Fruit fly (Drosophila melanogaster) whole organism, embryonic: ENCODE results near the gene BtbVII.

Experiments used
- ATbp ChIP-seq: fragments of 200-800 bp; sonication (Bioruptor generic); optimal IDR thresholded peaks from 2 replicates; lab custom pipeline; 2017; ENCODE audit warnings: missing biosample characterization, mild to moderate bottlenecking, missing genetic modification characterization, missing genetic modification reagents
- B-H2 ChIP-seq: fragments of 200-800 bp; sonication (Bioruptor generic); optimal IDR thresholded peaks from 2 replicates; lab custom pipeline; 2018; ENCODE audit warnings: missing biosample characterization, mild to moderate bottlenecking, missing genetic modification characterization
- CG10274 ChIP-seq: fragments of 200-800 bp; sonication (Bioruptor generic); optimal IDR thresholded peaks from 3 replicates; lab custom pipeline; 2017; ENCODE audit warnings: missing biosample characterization, mild to moderate bottlenecking, missing genetic modification characterization
- CG10321 ChIP-seq: fragments of 200-800 bp; sonication (Bioruptor generic); IDR thresholded peaks from 2 replicates; pipeline ENCODE4 v1.3.6; 2022; ENCODE audit warnings: missing biosample characterization, missing genetic modification characterization
- CG10979 ChIP-seq: fragments of 200-800 bp; sonication (Bioruptor generic); optimal IDR thresholded peaks from 2 replicates; lab custom pipeline; 2018; ENCODE audit warnings: missing biosample characterization, mild to moderate bottlenecking, missing genetic modification characterization, moderate library complexity
- CG1233 ChIP-seq: fragments of 200-800 bp; sonication (Bioruptor generic); optimal IDR thresholded peaks from 4 replicates; lab custom pipeline; 2018; ENCODE audit warnings: missing biosample characterization, mild to moderate bottlenecking, missing genetic modification characterization
- CG12769 ChIP-seq: fragments of 200-800 bp; sonication (Bioruptor generic); optimal IDR thresholded peaks from 2 replicates; lab custom pipeline; 2019; ENCODE audit warnings: missing biosample characterization, mild to moderate bottlenecking, missing genetic modification characterization, moderate library complexity
- CG1529 ChIP-seq: fragments of 200-800 bp; sonication (Bioruptor generic); optimal IDR thresholded peaks from 3 replicates; lab custom pipeline; 2018; ENCODE audit warnings: missing biosample characterization, missing genetic modification characterization
- CG1603 ChIP-seq: fragments of 200-800 bp; sonication (Bioruptor generic); optimal IDR thresholded peaks from 2 replicates; lab custom pipeline; 2019; ENCODE audit warnings: missing biosample characterization, mild to moderate bottlenecking, missing genetic modification characterization, moderate library complexity
- CG17568 ChIP-seq: fragments of 200-800 bp; sonication (Bioruptor generic); optimal IDR thresholded peaks from 2 replicates; lab custom pipeline; 2018; ENCODE audit warnings: missing biosample characterization, mild to moderate bottlenecking, missing genetic modification characterization, moderate library complexity
- CG18262 ChIP-seq: fragments of 200-800 bp; optimal IDR thresholded peaks from 3 replicates; lab custom pipeline; 2019; ENCODE audit warnings: missing biosample characterization, mild to moderate bottlenecking, missing genetic modification characterization, moderate library complexity
- CG1832 ChIP-seq: fragments of 200-800 bp; sonication (Bioruptor generic); optimal IDR thresholded peaks from 2 replicates; lab custom pipeline; 2017; ENCODE audit warnings: missing biosample characterization, mild to moderate bottlenecking, missing genetic modification characterization, inconsistent platforms
- CG18599 ChIP-seq: fragments of 200-800 bp; sonication (Bioruptor generic); optimal IDR thresholded peaks from 3 replicates; lab custom pipeline; 2017; ENCODE audit warnings: missing biosample characterization, missing genetic modification characterization, mild to moderate bottlenecking, moderate library complexity, missing genetic modification reagents
- CG2120 ChIP-seq: fragments of 200-800 bp; sonication (Bioruptor generic); optimal IDR thresholded peaks from 3 replicates; lab custom pipeline; 2016; ENCODE audit warnings: missing biosample characterization, missing genetic modification characterization
- CG2712 ChIP-seq: fragments of 200-800 bp; optimal IDR thresholded peaks from 3 replicates; lab custom pipeline; 2019; ENCODE audit warnings: missing biosample characterization, mild to moderate bottlenecking, missing genetic modification characterization, moderate library complexity
- CG3995 ChIP-seq: fragments of 200-800 bp; sonication (Bioruptor generic); optimal IDR thresholded peaks from 3 replicates; lab custom pipeline; 2016; ENCODE audit warnings: missing biosample characterization, missing genetic modification characterization
- CG4820 ChIP-seq: fragments of 200-800 bp; sonication (Bioruptor generic); optimal IDR thresholded peaks from 3 replicates; lab custom pipeline; 2016; ENCODE audit warnings: missing biosample characterization, missing genetic modification characterization
- CG7839 ChIP-seq: fragments of 200-800 bp; sonication (Bioruptor generic); optimal IDR thresholded peaks from 3 replicates; lab custom pipeline; 2018; ENCODE audit warnings: missing biosample characterization, mild to moderate bottlenecking, missing genetic modification characterization, moderate library complexity
- CG8478 ChIP-seq: fragments of >200 bp; optimal IDR thresholded peaks from 2 replicates; lab custom pipeline; 2018
- D ChIP-seq, 2 experiments: fragments of 200-800 bp in 1 of 2; fragments of >200 bp in 1 of 2; sonication (Bioruptor generic) in 1 of 2; optimal IDR thresholded peaks; 2 replicates in 1 of 2; 3 replicates in 1 of 2; lab custom pipeline; 2017; ENCODE audit warnings: mild to moderate bottlenecking in 1 of 2, missing biosample characterization in 1 of 2, missing genetic modification characterization in 1 of 2, missing genetic modification reagents in 1 of 2
- D19B ChIP-seq: fragments of 200-800 bp; sonication (Bioruptor generic); optimal IDR thresholded peaks from 2 replicates; lab custom pipeline; 2017; ENCODE audit warnings: missing biosample characterization, mild to moderate bottlenecking, missing genetic modification characterization
- Deaf1 ChIP-seq: fragments of 200-800 bp; optimal IDR thresholded peaks from 3 replicates; lab custom pipeline; 2019; ENCODE audit warnings: missing biosample characterization, mild to moderate bottlenecking, missing genetic modification characterization, moderate library complexity
- Dref ChIP-seq: fragments of 200-800 bp; sonication (Bioruptor generic); IDR thresholded peaks from 2 replicates; pipeline ENCODE4 v1.3.6; 2022; ENCODE audit warnings: missing biosample characterization, missing genetic modification characterization
- ERR ChIP-seq: fragments of 200-800 bp; sonication (Bioruptor generic); optimal IDR thresholded peaks from 2 replicates; lab custom pipeline; 2016; ENCODE audit warnings: missing biosample characterization, missing genetic modification characterization
- Fer2 ChIP-seq: fragments of 200-800 bp; sonication (Bioruptor generic); optimal IDR thresholded peaks from 2 replicates; lab custom pipeline; 2018; ENCODE audit warnings: missing biosample characterization, mild to moderate bottlenecking, missing genetic modification characterization, moderate library complexity
- HLH3B ChIP-seq: fragments of 200-800 bp; sonication (Bioruptor generic); IDR thresholded peaks from 2 replicates; pipeline ENCODE4 v1.3.6; 2022; ENCODE audit warnings: missing biosample characterization, missing genetic modification characterization
- HmgZ ChIP-seq: fragments of 200-800 bp; sonication (Bioruptor generic); optimal IDR thresholded peaks from 2 replicates; lab custom pipeline; 2018; ENCODE audit warnings: missing biosample characterization, mild to moderate bottlenecking, missing genetic modification characterization
- Lpt ChIP-seq: fragments of >200 bp; optimal IDR thresholded peaks from 2 replicates; lab custom pipeline; 2018; ENCODE audit warnings: missing biosample characterization, missing genetic modification characterization
- NK7.1 ChIP-seq: fragments of 200-800 bp; sonication (Bioruptor generic); optimal IDR thresholded peaks from 3 replicates; lab custom pipeline; 2016; ENCODE audit warnings: missing biosample characterization, missing genetic modification characterization
- Oli ChIP-seq: fragments of 200-800 bp; sonication (Bioruptor generic); optimal IDR thresholded peaks from 2 replicates; lab custom pipeline; 2018; ENCODE audit warnings: missing biosample characterization, mild to moderate bottlenecking, missing genetic modification characterization, moderate library complexity
- Pdp1 ChIP-seq, 2 experiments: fragments of 200-800 bp; sonication (Bioruptor generic); optimal IDR thresholded peaks; 3 replicates each; lab custom pipeline; 2016; ENCODE audit warnings: missing biosample characterization in 2 of 2, missing genetic modification characterization in 2 of 2, mild to moderate bottlenecking in 1 of 2, moderate library complexity in 1 of 2
- Side ChIP-seq: fragments of 200-800 bp; sonication (Bioruptor generic); optimal IDR thresholded peaks from 2 replicates; lab custom pipeline; 2016; ENCODE audit warnings: missing biosample characterization, missing genetic modification characterization
- Sox100B ChIP-seq: fragments of 200-800 bp; sonication (Bioruptor generic); optimal IDR thresholded peaks from 3 replicates; lab custom pipeline; 2018; ENCODE audit warnings: missing biosample characterization, mild to moderate bottlenecking, missing genetic modification characterization
- Xrp1 ChIP-seq: fragments of 200-800 bp; sonication (Bioruptor generic); IDR thresholded peaks from 2 replicates; pipeline ENCODE4 v1.3.6; 2022; ENCODE audit warnings: missing biosample characterization, missing genetic modification characterization
- bcd ChIP-seq: fragments of 200-800 bp; sonication (Bioruptor generic); optimal IDR thresholded peaks from 2 replicates; lab custom pipeline; 2017; ENCODE audit warnings: missing biosample characterization, mild to moderate bottlenecking, missing genetic modification characterization
- bsh ChIP-seq, 2 experiments: fragments of 200-800 bp; sonication (Bioruptor generic); optimal IDR thresholded peaks; 2 replicates each; lab custom pipeline; 2017 to 2018; ENCODE audit warnings: mild to moderate bottlenecking in 2 of 2, missing biosample characterization in 2 of 2, missing genetic modification characterization in 2 of 2, moderate library complexity in 1 of 2
- cwo ChIP-seq: fragments of 200-800 bp; sonication (Bioruptor generic); optimal IDR thresholded peaks from 3 replicates; lab custom pipeline; 2017; ENCODE audit warnings: missing biosample characterization, missing genetic modification characterization, mild to moderate bottlenecking, moderate library complexity, missing genetic modification reagents
- da ChIP-seq: fragments of 200-800 bp; sonication (Bioruptor generic); optimal IDR thresholded peaks from 2 replicates; lab custom pipeline; 2016; ENCODE audit warnings: missing biosample characterization, missing genetic modification characterization
- dan ChIP-seq: fragments of 200-800 bp; sonication (Bioruptor generic); IDR thresholded peaks from 2 replicates; pipeline ENCODE4 v1.3.6; 2022; ENCODE audit warnings: missing biosample characterization, missing genetic modification characterization
- dati ChIP-seq: fragments of 200-800 bp; sonication (Bioruptor generic); IDR thresholded peaks from 2 replicates; pipeline ENCODE4 v1.3.6; 2022; ENCODE audit warnings: missing biosample characterization, missing genetic modification characterization
- dimm ChIP-seq: fragments of 200-800 bp; sonication (Bioruptor generic); IDR thresholded peaks from 2 replicates; pipeline ENCODE4 v1.3.6; 2022; ENCODE audit warnings: missing biosample characterization, missing genetic modification characterization
- ems ChIP-seq: fragments of 200-800 bp; sonication (Bioruptor generic); optimal IDR thresholded peaks from 3 replicates; lab custom pipeline; 2016; ENCODE audit warnings: missing biosample characterization, missing genetic modification characterization
- fu2 ChIP-seq: fragments of 200-800 bp; sonication (Bioruptor generic); optimal IDR thresholded peaks from 2 replicates; lab custom pipeline; 2016; ENCODE audit warnings: missing biosample characterization, missing genetic modification characterization
- jing ChIP-seq: fragments of 200-800 bp; sonication (Bioruptor generic); optimal IDR thresholded peaks from 2 replicates; lab custom pipeline; 2018; ENCODE audit warnings: missing biosample characterization, mild to moderate bottlenecking, missing genetic modification characterization
- oc ChIP-seq: fragments of 200-800 bp; sonication (Bioruptor generic); optimal IDR thresholded peaks from 2 replicates; lab custom pipeline; 2018; ENCODE audit warnings: missing biosample characterization, mild to moderate bottlenecking, missing genetic modification characterization, moderate library complexity
- ro ChIP-seq: fragments of 200-800 bp; sonication (Bioruptor generic); IDR thresholded peaks from 2 replicates; pipeline ENCODE4 v1.3.6; 2022; ENCODE audit warnings: missing biosample characterization, missing genetic modification characterization
- sd ChIP-seq: fragments of 200-800 bp; sonication (Bioruptor generic); optimal IDR thresholded peaks from 3 replicates; lab custom pipeline; 2018; ENCODE audit warnings: missing biosample characterization, mild to moderate bottlenecking, missing genetic modification characterization, moderate library complexity
- sens ChIP-seq: fragments of 200-800 bp; sonication (Bioruptor generic); peaks from one replicate; lab custom pipeline; 2016; ENCODE audit warnings: missing biosample characterization, missing genetic modification characterization
- sob ChIP-seq: fragments of 200-800 bp; sonication (Bioruptor generic); IDR thresholded peaks from 2 replicates; pipeline ENCODE4 v1.3.6; 2022; ENCODE audit warnings: missing biosample characterization, missing genetic modification characterization
- tio ChIP-seq: fragments of 200-800 bp; sonication (Bioruptor generic); optimal IDR thresholded peaks from 2 replicates; lab custom pipeline; 2017; ENCODE audit warnings: missing biosample characterization, missing genetic modification characterization, inconsistent platforms
- unc-4 ChIP-seq: fragments of 200-800 bp; sonication (Bioruptor generic); IDR thresholded peaks from 2 replicates; pipeline ENCODE4 v1.3.6; 2022; ENCODE audit warnings: missing biosample characterization, missing genetic modification characterization; ENCODE audit not compliant: partially characterized antibody
- yki ChIP-seq: fragments of >200 bp; optimal IDR thresholded peaks from 3 replicates; lab custom pipeline; 2018

BtbVII gene

dm6 chr3L:3141411-3141810, 7.0 kb upstream of the BtbVII start (continued):
- TF ChIP-seq sens (GFP tag; lab: Kevin White, UChicago) (peak; percentile 56), fu2 (GFP tag; lab: Kevin White, UChicago) (no peak), bcd (no peak), Pdp1 (GFP tag; optimal IDR thresholded peaks at IDR 0.05; lab: Kevin White, UChicago) (peak in 1 of 2 experiments; percentile 73), unc-4 (GFP tag; lab: Robert Waterston, UW) (no peak), CG18599 (GFP tag; lab: Kevin White, UChicago) (no peak), B-H2 (GFP tag; lab: Kevin White, UChicago) (no peak), CG2712 (tag; lab: Kevin White, UChicago) (peak; percentile 34), CG12769 (no peak), dati (no peak), ERR (GFP tag; lab: Kevin White, UChicago) (no peak), dimm (GFP tag; lab: Robert Waterston, UW) (no peak), Dref (GFP tag; lab: Robert Waterston, UW) (no peak), dan (no peak), CG10321 (GFP tag; lab: Robert Waterston, UW) (no peak), sob (GFP tag; lab: Robert Waterston, UW) (no peak), CG1529 (GFP tag; lab: Kevin White, UChicago) (peak; percentile 4), ATbp (no peak), Side (GFP tag; lab: Kevin White, UChicago) (no peak), da (GFP tag; lab: Kevin White, UChicago) (no peak), Xrp1 (GFP tag; lab: Robert Waterston, UW) (peak; percentile 11; the same call in 1 of the 2 replicates), yki (no peak), Lpt (GFP tag; lab: Kevin White, UChicago) (no peak), Deaf1 (tag; lab: Kevin White, UChicago) (peak; percentile 7), oc (tag; lab: Kevin White, UChicago) (peak; percentile 0), CG1233 (no peak), Sox100B (GFP tag; lab: Kevin White, UChicago) (no peak), bsh (GFP tag; optimal IDR thresholded peaks at IDR 0.05; lab: Kevin White, UChicago) (peak in 1 of 2 experiments; percentile 61), CG1603 (tag; lab: Kevin White, UChicago) (no peak), CG3995 (GFP tag; lab: Kevin White, UChicago) (no peak), CG10979 (peak; percentile 14), CG17568 (GFP tag; lab: Kevin White, UChicago) (peak; percentile 32), Oli (tag; lab: Kevin White, UChicago) (no peak), HLH3B (GFP tag; lab: Robert Waterston, UW) (no peak), sd (tag; lab: Kevin White, UChicago) (no peak), CG4820 (GFP tag; lab: Kevin White, UChicago) (no peak), CG1832 (GFP tag; lab: Kevin White, UChicago) (no peak), cwo (GFP tag; lab: Kevin White, UChicago) (no peak), CG10274 (no peak), CG2120 (GFP tag; lab: Kevin White, UChicago) (no peak), CG18262 (tag; lab: Kevin White, UChicago) (peak; percentile 42), NK7.1 (no peak), CG8478 (lab: Kevin White, UChicago) (no peak), jing (GFP tag; lab: Kevin White, UChicago) (no peak), D (optimal IDR thresholded peaks at IDR 0.05; lab: Kevin White, UChicago) (no peak), D (GFP tag; optimal IDR thresholded peaks at IDR 0.05; lab: Kevin White, UChicago) (no peak), tio (no peak), ro (GFP tag; lab: Robert Waterston, UW) (no peak), Fer2 (tag; lab: Kevin White, UChicago) (no peak), ems (GFP tag; lab: Kevin White, UChicago) (no peak), D19B (GFP tag; lab: Kevin White, UChicago) (no peak), HmgZ (tag; lab: Kevin White, UChicago) (no peak), CG7839 (tag; lab: Kevin White, UChicago) (no peak)
